Fruit fly (Drosophila melanogaster) whole organism, embryonic: ENCODE measurements around the gene Shmt.

Experiments
- CG10274 ChIP-seq: fragments of 200-800 bp; sonication (Bioruptor generic); optimal IDR thresholded peaks from 3 replicates; lab custom pipeline; 2017; ENCODE audit warnings: missing biosample characterization, mild to moderate bottlenecking, missing genetic modification characterization
- CG10543 ChIP-seq: fragments of 200-800 bp; sonication (Bioruptor generic); optimal IDR thresholded peaks from 3 replicates; lab custom pipeline; 2017; ENCODE audit warnings: missing biosample characterization, mild to moderate bottlenecking, missing genetic modification characterization, moderate library complexity
- CG12071 ChIP-seq: fragments of 200-800 bp; sonication (Bioruptor generic); optimal IDR thresholded peaks from 3 replicates; lab custom pipeline; 2018; ENCODE audit warnings: missing biosample characterization, mild to moderate bottlenecking, missing genetic modification characterization
- CG12104 ChIP-seq: fragments of 200-800 bp; sonication (Bioruptor generic); optimal IDR thresholded peaks from 3 replicates; lab custom pipeline; 2016; ENCODE audit warnings: missing biosample characterization, missing genetic modification characterization
- CG12299 ChIP-seq: fragments of 200-800 bp; sonication (Bioruptor generic); optimal IDR thresholded peaks from 2 replicates; lab custom pipeline; 2018; ENCODE audit warnings: missing biosample characterization, mild to moderate bottlenecking, missing genetic modification characterization
- CG15073 ChIP-seq: fragments of 200-800 bp; sonication (Bioruptor generic); optimal IDR thresholded peaks from 2 replicates; lab custom pipeline; 2016; ENCODE audit warnings: missing biosample characterization, missing genetic modification characterization
- CG31224 ChIP-seq: fragments of 200-800 bp; sonication (Bioruptor generic); IDR thresholded peaks from 2 replicates; pipeline ENCODE4 v1.3.6; 2022; ENCODE audit warnings: missing biosample characterization, missing genetic modification characterization
- CG31388 ChIP-seq: fragments of 200-800 bp; sonication (Bioruptor generic); optimal IDR thresholded peaks from 2 replicates; lab custom pipeline; 2016; ENCODE audit warnings: missing biosample characterization, missing genetic modification characterization
- CG32772 ChIP-seq: fragments of 200-800 bp; sonication (Bioruptor generic); IDR thresholded peaks from 2 replicates; pipeline ENCODE4 v1.3.6; 2022; ENCODE audit warnings: missing biosample characterization, missing genetic modification characterization
- CG42726 ChIP-seq: fragments of 200-800 bp; sonication (Bioruptor generic); IDR thresholded peaks from 2 replicates; pipeline ENCODE4 v1.3.6; 2022; ENCODE audit warnings: missing biosample characterization, missing genetic modification characterization; ENCODE audit not compliant: partially characterized antibody
- CG4360 ChIP-seq: fragments of 200-800 bp; sonication (Bioruptor generic); IDR thresholded peaks from 2 replicates; pipeline ENCODE4 v1.3.6; 2022; ENCODE audit warnings: missing biosample characterization, missing genetic modification characterization
- CG4854 ChIP-seq: fragments of 200-800 bp; sonication (Bioruptor generic); optimal IDR thresholded peaks from 2 replicates; lab custom pipeline; 2016; ENCODE audit warnings: missing biosample characterization, missing genetic modification characterization, inconsistent platforms
- CG8281 ChIP-seq: fragments of 200-800 bp; sonication (Bioruptor generic); optimal IDR thresholded peaks from 2 replicates; lab custom pipeline; 2018; ENCODE audit warnings: missing biosample characterization, mild to moderate bottlenecking, missing genetic modification characterization, moderate library complexity
- CG8765 ChIP-seq: fragments of 200-800 bp; sonication (Bioruptor generic); IDR thresholded peaks from 2 replicates; pipeline ENCODE4 v1.3.6; 2022; ENCODE audit warnings: missing biosample characterization, missing genetic modification characterization
- CG9215 ChIP-seq: fragments of 200-800 bp; sonication (Bioruptor generic); IDR thresholded peaks from 2 replicates; pipeline ENCODE4 v1.3.6; 2022; ENCODE audit warnings: missing biosample characterization, missing genetic modification characterization
- CG9727 ChIP-seq: fragments of 200-800 bp; sonication (Bioruptor generic); optimal IDR thresholded peaks from 3 replicates; lab custom pipeline; 2017; ENCODE audit warnings: missing biosample characterization, mild to moderate bottlenecking, missing genetic modification characterization
- CkIIα-i1 ChIP-seq: fragments of 200-800 bp; sonication (Bioruptor generic); IDR thresholded peaks from 2 replicates; pipeline ENCODE4 v1.3.6; 2022; ENCODE audit warnings: missing biosample characterization, missing genetic modification characterization
- Dll ChIP-seq: fragments of 200-800 bp; sonication (Bioruptor generic); IDR thresholded peaks from 4 replicates; pipeline ENCODE4 v1.3.6; 2022; ENCODE audit warnings: missing biosample characterization, missing genetic modification characterization; ENCODE audit not compliant: partially characterized antibody
- Doc3 ChIP-seq: fragments of 200-800 bp; sonication (Bioruptor generic); IDR thresholded peaks from 3 replicates; pipeline ENCODE4 v1.3.6; 2022; ENCODE audit warnings: missing biosample characterization, missing genetic modification characterization; ENCODE audit not compliant: partially characterized antibody
- Dref ChIP-seq: fragments of 200-800 bp; sonication (Bioruptor generic); IDR thresholded peaks from 2 replicates; pipeline ENCODE4 v1.3.6; 2022; ENCODE audit warnings: missing biosample characterization, missing genetic modification characterization
- Fer2 ChIP-seq: fragments of 200-800 bp; sonication (Bioruptor generic); optimal IDR thresholded peaks from 2 replicates; lab custom pipeline; 2018; ENCODE audit warnings: missing biosample characterization, mild to moderate bottlenecking, missing genetic modification characterization, moderate library complexity
- HLH4C ChIP-seq: fragments of 200-800 bp; sonication (Bioruptor generic); IDR thresholded peaks from 3 replicates; pipeline ENCODE4 v1.3.6; 2022; ENCODE audit warnings: missing biosample characterization, missing genetic modification characterization; ENCODE audit not compliant: partially characterized antibody
- HLHmδ ChIP-seq: fragments of 200-800 bp; sonication (Bioruptor generic); optimal IDR thresholded peaks from 2 replicates; lab custom pipeline; 2018; ENCODE audit warnings: missing biosample characterization, mild to moderate bottlenecking, missing genetic modification characterization, moderate library complexity
- Hey ChIP-seq: fragments of 200-800 bp; sonication (Bioruptor generic); optimal IDR thresholded peaks from 3 replicates; lab custom pipeline; 2018; ENCODE audit warnings: missing biosample characterization, mild to moderate bottlenecking, missing genetic modification characterization
- Hmr ChIP-seq: fragments of 200-800 bp; sonication (Bioruptor generic); optimal IDR thresholded peaks from 3 replicates; lab custom pipeline; 2017; ENCODE audit warnings: mild to moderate bottlenecking, missing biosample characterization, missing genetic modification reagents, missing genetic modification characterization
- Lim3 ChIP-seq: fragments of 200-800 bp; sonication (Bioruptor generic); IDR thresholded peaks from 2 replicates; pipeline ENCODE4 v1.3.6; 2022; ENCODE audit warnings: missing biosample characterization, missing genetic modification characterization
- MTF-1 ChIP-seq: fragments of 200-800 bp; sonication (Bioruptor generic); optimal IDR thresholded peaks from 2 replicates; lab custom pipeline; 2018; ENCODE audit warnings: missing biosample characterization, mild to moderate bottlenecking, missing genetic modification characterization, borderline replicate concordance
- Max ChIP-seq: fragments of 200-800 bp; sonication (Bioruptor generic); optimal IDR thresholded peaks from 2 replicates; lab custom pipeline; 2016; ENCODE audit warnings: missing biosample characterization, mild to moderate bottlenecking, missing genetic modification characterization
- Neu2 ChIP-seq: fragments of 200-800 bp; sonication (Bioruptor generic); optimal IDR thresholded peaks from 3 replicates; lab custom pipeline; 2016; ENCODE audit warnings: missing biosample characterization, missing genetic modification characterization, borderline replicate concordance
- NfI ChIP-seq: fragments of 200-800 bp; sonication (Bioruptor generic); optimal IDR thresholded peaks from 3 replicates; lab custom pipeline; 2018; ENCODE audit warnings: missing biosample characterization, mild to moderate bottlenecking, missing genetic modification characterization, moderate library complexity
- Opbp ChIP-seq: fragments of 200-800 bp; sonication (Bioruptor generic); IDR thresholded peaks from 3 replicates; pipeline ENCODE4 v1.3.6; 2022; ENCODE audit warnings: missing biosample characterization, missing genetic modification characterization; ENCODE audit not compliant: partially characterized antibody
- Rfx ChIP-seq: fragments of 200-800 bp; sonication (Bioruptor generic); IDR thresholded peaks from 2 replicates; pipeline ENCODE4 v1.3.6; 2022; ENCODE audit warnings: missing biosample characterization, missing genetic modification characterization
- Sox102F ChIP-seq: fragments of 200-800 bp; sonication (Bioruptor generic); optimal IDR thresholded peaks from 2 replicates; lab custom pipeline; 2018; ENCODE audit warnings: missing biosample characterization, mild to moderate bottlenecking, missing genetic modification characterization, moderate library complexity
- Vsx1 ChIP-seq: fragments of 200-800 bp; sonication (Bioruptor generic); optimal IDR thresholded peaks from 2 replicates; lab custom pipeline; 2017; ENCODE audit warnings: missing biosample characterization, mild to moderate bottlenecking, missing genetic modification characterization, missing genetic modification reagents
- ab ChIP-seq: fragments of 200-800 bp; sonication (Bioruptor generic); optimal IDR thresholded peaks from 2 replicates; lab custom pipeline; 2016; ENCODE audit warnings: missing biosample characterization, missing genetic modification characterization
- ara ChIP-seq: fragments of 200-800 bp; sonication (Bioruptor generic); IDR thresholded peaks from 2 replicates; pipeline ENCODE4 v1.3.6; 2022; ENCODE audit warnings: missing biosample characterization, missing genetic modification characterization
- dan ChIP-seq: fragments of 200-800 bp; sonication (Bioruptor generic); IDR thresholded peaks from 2 replicates; pipeline ENCODE4 v1.3.6; 2022; ENCODE audit warnings: missing biosample characterization, missing genetic modification characterization
- disco-r ChIP-seq: fragments of 200-800 bp; sonication (Bioruptor generic); optimal IDR thresholded peaks from 2 replicates; lab custom pipeline; 2016; ENCODE audit warnings: missing biosample characterization, missing genetic modification characterization
- dpn ChIP-seq, 2 experiments: fragments of 200-800 bp; sonication (Bioruptor generic); optimal IDR thresholded peaks; 3 replicates each; lab custom pipeline; 2016; ENCODE audit warnings: missing biosample characterization in 2 of 2, missing genetic modification characterization in 2 of 2
- esg ChIP-seq: fragments of 200-800 bp; sonication (Bioruptor generic); conservative IDR thresholded peaks from 2 replicates; pipeline ENCODE4 v1.3.6; 2022; ENCODE audit warnings: missing biosample characterization, missing genetic modification characterization
- gt ChIP-seq: fragments of 200-800 bp; sonication (Bioruptor generic); IDR thresholded peaks from 2 replicates; pipeline ENCODE4 v1.3.6; 2022; ENCODE audit warnings: missing biosample characterization, missing genetic modification characterization
- kah ChIP-seq: fragments of 200-800 bp; sonication (Bioruptor generic); optimal IDR thresholded peaks from 2 replicates; lab custom pipeline; 2018; ENCODE audit warnings: missing biosample characterization, mild to moderate bottlenecking, missing genetic modification characterization
- knrl ChIP-seq: fragments of 200-800 bp; sonication (Bioruptor generic); IDR thresholded peaks from 3 replicates; pipeline ENCODE4 v1.3.6; 2022; ENCODE audit warnings: missing biosample characterization, missing genetic modification characterization; ENCODE audit not compliant: partially characterized antibody
- onecut ChIP-seq: fragments of 200-800 bp; sonication (Bioruptor generic); IDR thresholded peaks from 2 replicates; pipeline ENCODE4 v1.3.6; 2022; ENCODE audit warnings: missing biosample characterization, missing genetic modification characterization
- sens ChIP-seq: fragments of 200-800 bp; sonication (Bioruptor generic); peaks from one replicate; lab custom pipeline; 2016; ENCODE audit warnings: missing biosample characterization, missing genetic modification characterization
- seq ChIP-seq: fragments of 200-800 bp; sonication (Bioruptor generic); IDR thresholded peaks from 2 replicates; pipeline ENCODE4 v1.3.6; 2022; ENCODE audit warnings: missing biosample characterization, missing genetic modification characterization
- twi ChIP-seq: fragments of 200-800 bp; optimal IDR thresholded peaks from 2 replicates; lab custom pipeline; 2019; ENCODE audit warnings: missing biosample characterization, mild to moderate bottlenecking, missing genetic modification characterization, moderate library complexity
- tx ChIP-seq: fragments of 200-800 bp; sonication (Bioruptor generic); optimal IDR thresholded peaks from 2 replicates; lab custom pipeline; 2016; ENCODE audit warnings: missing biosample characterization, missing genetic modification characterization
- zfh1 ChIP-seq: fragments of 200-800 bp; sonication (Bioruptor generic); IDR thresholded peaks from 3 replicates; pipeline ENCODE4 v1.3.6; 2022; ENCODE audit warnings: missing biosample characterization, missing genetic modification characterization

Gene Shmt

dm6 chrX:5880139-5880924 is 36.3 kb downstream of the Shmt start (continued):
- peak; percentile 29; the same call in 1 of the 2 replicates for TF ChIP-seq onecut (GFP tag; lab: Robert Waterston, UW)
- TF ChIP-seq Hmr (GFP tag; lab: Kevin White, UChicago): peak; percentile 64
- no peak for TF ChIP-seq Opbp (GFP tag; lab: Robert Waterston, UW)
- TF ChIP-seq Dll (GFP tag; lab: Robert Waterston, UW): no peak
- peak; percentile 19; the same call in 1 of the 2 replicates for TF ChIP-seq CG9215 (GFP tag; lab: Robert Waterston, UW)
- TF ChIP-seq gt (GFP tag; lab: Robert Waterston, UW): no peak
- TF ChIP-seq disco-r (GFP tag; lab: Kevin White, UChicago): no peak
- no peak for TF ChIP-seq CG42726 (GFP tag; lab: Robert Waterston, UW)
- TF ChIP-seq HLHmδ (GFP tag; lab: Kevin White, UChicago): no peak
- peak; percentile 72 for TF ChIP-seq Rfx (GFP tag; lab: Robert Waterston, UW)
- TF ChIP-seq CG12299: peak; percentile 4
- peak; percentile 45 for TF ChIP-seq MTF-1 (GFP tag; lab: Kevin White, UChicago)
- no peak for TF ChIP-seq CG31388
- TF ChIP-seq Sox102F (GFP tag; lab: Kevin White, UChicago): peak; percentile 52
- peak; percentile 80 for TF ChIP-seq sens (GFP tag; lab: Kevin White, UChicago)
- TF ChIP-seq CG4854 (GFP tag; lab: Kevin White, UChicago): peak; percentile 27
- peak; percentile 4 for TF ChIP-seq Vsx1 (GFP tag; lab: Kevin White, UChicago)
- no peak for TF ChIP-seq HLH4C
- TF ChIP-seq CG32772 (GFP tag; lab: Robert Waterston, UW): 0 out of 2 replicates have a peak, but pooled peaks have one; percentile 11
- no peak for TF ChIP-seq CG8765
- no peak for TF ChIP-seq zfh1 (GFP tag; lab: Robert Waterston, UW)
- no peak for TF ChIP-seq Fer2
- TF ChIP-seq kah (GFP tag; lab: Kevin White, UChicago): peak; percentile 83

- TF ChIP-seq CG31224 (GFP tag; lab: Robert Waterston, UW): no peak
- no peak for TF ChIP-seq CG10274
- no peak for TF ChIP-seq ara (GFP tag; lab: Robert Waterston, UW)
- TF ChIP-seq dpn (GFP tag; optimal IDR thresholded peaks at IDR 0.05; lab: Kevin White, UChicago): peak; percentile 59 to 66
- TF ChIP-seq CG15073 (GFP tag; lab: Kevin White, UChicago): no peak
- peak; percentile 1 for TF ChIP-seq CG9727 (GFP tag; lab: Kevin White, UChicago)
- peak; percentile 37 for TF ChIP-seq tx
- TF ChIP-seq seq (GFP tag; lab: Robert Waterston, UW): no peak
- no peak for TF ChIP-seq CG8281 (tag; lab: Kevin White, UChicago)
- TF ChIP-seq disco-r (GFP tag; lab: Kevin White, UChicago): no peak
- no peak for TF ChIP-seq esg (GFP tag; lab: Robert Waterston, UW)
- TF ChIP-seq CG12071 (GFP tag; lab: Kevin White, UChicago): no peak
- TF ChIP-seq knrl: peak; percentile 67
- no peak for TF ChIP-seq CkIIα-i1 (GFP tag; lab: Robert Waterston, UW)
- no peak for TF ChIP-seq dan
- no peak for TF ChIP-seq Neu2
- peak; percentile 37 for TF ChIP-seq CG10543 (GFP tag; lab: Kevin White, UChicago)
- no peak for TF ChIP-seq ab (GFP tag; lab: Kevin White, UChicago)
- no peak for TF ChIP-seq Hey
- TF ChIP-seq Max (GFP tag; lab: Kevin White, UChicago): peak; percentile 39
- TF ChIP-seq Dref: peak; percentile 64
- TF ChIP-seq Lim3 (GFP tag; lab: Robert Waterston, UW): no peak
- peak; percentile 56 for TF ChIP-seq NfI (GFP tag; lab: Kevin White, UChicago)
- no peak for TF ChIP-seq twi
- peak; percentile 65 for TF ChIP-seq Doc3
- no peak for TF ChIP-seq CG12104 (GFP tag; lab: Kevin White, UChicago)
- TF ChIP-seq CG4360: no peak
Measured at dm6 chrX:5879543-5879943, 37.1 kb downstream of the Shmt start, which contains the start of the genes Usp30 and CG16721. Gene Usp30, minus strand, starts transcription at chrX:5879787. Gene CG16721, plus strand, starts transcription at chrX:5879869.
